Fruit fly (Drosophila melanogaster) whole organism, embryonic: ENCODE results near the gene CG15196.

Experiments used
- Abd-B ChIP-seq: fragments of 200-800 bp; sonication (Bioruptor generic); optimal IDR thresholded peaks from 2 replicates; lab custom pipeline; 2018; ENCODE audit warnings: missing biosample characterization, mild to moderate bottlenecking, missing genetic modification characterization, moderate library complexity
- Atf-2 ChIP-seq: fragments of 200-800 bp; sonication (Bioruptor generic); optimal IDR thresholded peaks from 2 replicates; lab custom pipeline; 2016; ENCODE audit warnings: missing biosample characterization, missing genetic modification characterization
- Bteb2 ChIP-seq: fragments of 200-800 bp; sonication (Bioruptor generic); optimal IDR thresholded peaks from 2 replicates; lab custom pipeline; 2016; ENCODE audit warnings: missing biosample characterization, missing genetic modification characterization
- CG10209 ChIP-seq: fragments of 200-800 bp; sonication (Bioruptor generic); optimal IDR thresholded peaks from 3 replicates; lab custom pipeline; 2017; ENCODE audit warnings: missing biosample characterization, mild to moderate bottlenecking, missing genetic modification characterization, missing genetic modification reagents
- CG10565 ChIP-seq: fragments of 200-800 bp; sonication (Bioruptor generic); optimal IDR thresholded peaks from 3 replicates; lab custom pipeline; 2016; ENCODE audit warnings: missing biosample characterization, mild to moderate bottlenecking, missing genetic modification characterization
- CG11560 ChIP-seq: fragments of 200-800 bp; sonication (Bioruptor generic); IDR thresholded peaks from 3 replicates; pipeline ENCODE4 v1.3.6; 2022; ENCODE audit warnings: missing biosample characterization, missing genetic modification characterization
- CG12104 ChIP-seq: fragments of 200-800 bp; sonication (Bioruptor generic); optimal IDR thresholded peaks from 3 replicates; lab custom pipeline; 2016; ENCODE audit warnings: missing biosample characterization, missing genetic modification characterization
- CG13296 ChIP-seq: fragments of 200-800 bp; sonication (Bioruptor generic); optimal IDR thresholded peaks from 3 replicates; lab custom pipeline; 2018; ENCODE audit warnings: missing biosample characterization, mild to moderate bottlenecking, missing genetic modification characterization
- CG15479 ChIP-seq: fragments of 200-800 bp; sonication (Bioruptor generic); optimal IDR thresholded peaks from 3 replicates; lab custom pipeline; 2019; ENCODE audit warnings: missing biosample characterization, mild to moderate bottlenecking, missing genetic modification characterization, moderate library complexity
- CG17361 ChIP-seq: fragments of 200-800 bp; sonication (Bioruptor generic); IDR thresholded peaks from 3 replicates; pipeline ENCODE4 v1.3.6; 2022; ENCODE audit warnings: missing biosample characterization, missing genetic modification characterization
- CG18262 ChIP-seq: fragments of 200-800 bp; optimal IDR thresholded peaks from 3 replicates; lab custom pipeline; 2019; ENCODE audit warnings: missing biosample characterization, mild to moderate bottlenecking, missing genetic modification characterization, moderate library complexity
- CG2116 ChIP-seq: fragments of 200-800 bp; sonication (Bioruptor generic); optimal IDR thresholded peaks from 3 replicates; lab custom pipeline; 2018; ENCODE audit warnings: missing biosample characterization, mild to moderate bottlenecking, missing genetic modification characterization
- CG32767 ChIP-seq: fragments of 200-800 bp; sonication (Bioruptor generic); IDR thresholded peaks from 2 replicates; pipeline ENCODE4 v1.3.6; 2022; ENCODE audit warnings: missing biosample characterization, missing genetic modification characterization
- CG32772 ChIP-seq: fragments of 200-800 bp; sonication (Bioruptor generic); IDR thresholded peaks from 2 replicates; pipeline ENCODE4 v1.3.6; 2022; ENCODE audit warnings: missing biosample characterization, missing genetic modification characterization
- CG34224 ChIP-seq: fragments of 200-800 bp; sonication (Bioruptor generic); IDR thresholded peaks from 3 replicates; pipeline ENCODE4 v1.3.6; 2022; ENCODE audit warnings: missing biosample characterization, missing genetic modification characterization; ENCODE audit not compliant: partially characterized antibody
- CG3847 ChIP-seq: fragments of 200-800 bp; sonication (Bioruptor generic); IDR thresholded peaks from 2 replicates; pipeline ENCODE4 v1.3.6; 2022; ENCODE audit warnings: missing biosample characterization, missing genetic modification characterization
- CG42726 ChIP-seq: fragments of 200-800 bp; sonication (Bioruptor generic); IDR thresholded peaks from 2 replicates; pipeline ENCODE4 v1.3.6; 2022; ENCODE audit warnings: missing biosample characterization, missing genetic modification characterization; ENCODE audit not compliant: partially characterized antibody
- CG6765 ChIP-seq: fragments of 200-800 bp; sonication (Bioruptor generic); optimal IDR thresholded peaks from 3 replicates; lab custom pipeline; 2017; ENCODE audit warnings: missing biosample characterization, mild to moderate bottlenecking, missing genetic modification characterization
- CG7372 ChIP-seq: fragments of 200-800 bp; sonication (Bioruptor generic); IDR thresholded peaks from 2 replicates; pipeline ENCODE4 v1.3.6; 2022; ENCODE audit warnings: missing biosample characterization, missing genetic modification characterization
- CG8388 ChIP-seq: fragments of 200-800 bp; sonication (Bioruptor generic); optimal IDR thresholded peaks from 2 replicates; lab custom pipeline; 2019; ENCODE audit warnings: missing biosample characterization, mild to moderate bottlenecking, missing genetic modification characterization, moderate library complexity
- CG8924 ChIP-seq: fragments of 200-800 bp; optimal IDR thresholded peaks from 3 replicates; lab custom pipeline; 2019; ENCODE audit warnings: missing biosample characterization, mild to moderate bottlenecking, missing genetic modification characterization, moderate library complexity
- CG8944 ChIP-seq: fragments of 200-800 bp; sonication (Bioruptor generic); optimal IDR thresholded peaks from 3 replicates; lab custom pipeline; 2016; ENCODE audit warnings: missing biosample characterization, missing genetic modification characterization
- CG9215 ChIP-seq: fragments of 200-800 bp; sonication (Bioruptor generic); IDR thresholded peaks from 2 replicates; pipeline ENCODE4 v1.3.6; 2022; ENCODE audit warnings: missing biosample characterization, missing genetic modification characterization
- CG9437 ChIP-seq: fragments of 200-800 bp; sonication (Bioruptor generic); optimal IDR thresholded peaks from 2 replicates; lab custom pipeline; 2018; ENCODE audit warnings: missing biosample characterization, mild to moderate bottlenecking, missing genetic modification characterization
- Chrac-16 ChIP-seq: fragments of 200-800 bp; sonication (Bioruptor generic); optimal IDR thresholded peaks from 3 replicates; lab custom pipeline; 2016; ENCODE audit warnings: missing biosample characterization, missing genetic modification characterization
- D ChIP-seq, 2 experiments: fragments of 200-800 bp in 1 of 2; fragments of >200 bp in 1 of 2; sonication (Bioruptor generic) in 1 of 2; optimal IDR thresholded peaks; 2 replicates in 1 of 2; 3 replicates in 1 of 2; lab custom pipeline; 2017; ENCODE audit warnings: mild to moderate bottlenecking in 1 of 2, missing biosample characterization in 1 of 2, missing genetic modification characterization in 1 of 2, missing genetic modification reagents in 1 of 2
- Deaf1 ChIP-seq: fragments of 200-800 bp; optimal IDR thresholded peaks from 3 replicates; lab custom pipeline; 2019; ENCODE audit warnings: missing biosample characterization, mild to moderate bottlenecking, missing genetic modification characterization, moderate library complexity
- Dfd ChIP-seq, 2 experiments: fragments of >200 bp; optimal IDR thresholded peaks; 2 replicates each; lab custom pipeline; 2017; ENCODE audit warnings: missing biosample characterization in 2 of 2, missing genetic modification characterization in 2 of 2
- Dll ChIP-seq: fragments of 200-800 bp; sonication (Bioruptor generic); IDR thresholded peaks from 4 replicates; pipeline ENCODE4 v1.3.6; 2022; ENCODE audit warnings: missing biosample characterization, missing genetic modification characterization; ENCODE audit not compliant: partially characterized antibody
- Hr3 ChIP-seq: fragments of 200-800 bp; sonication (Bioruptor generic); optimal IDR thresholded peaks from 3 replicates; lab custom pipeline; 2016; ENCODE audit warnings: missing biosample characterization, missing genetic modification characterization
- Max ChIP-seq: fragments of 200-800 bp; sonication (Bioruptor generic); optimal IDR thresholded peaks from 2 replicates; lab custom pipeline; 2016; ENCODE audit warnings: missing biosample characterization, mild to moderate bottlenecking, missing genetic modification characterization
- Myb ChIP-seq: fragments of 200-800 bp; sonication (Bioruptor generic); optimal IDR thresholded peaks from 2 replicates; lab custom pipeline; 2016; ENCODE audit warnings: missing biosample characterization, missing genetic modification characterization
- Trl ChIP-seq, 3 experiments: fragments of >200 bp in 2 of 3; fragments of 200-800 bp in 1 of 3; sonication (Bioruptor generic) in 1 of 3; optimal IDR thresholded peaks; 2 replicates in 1 of 3; 3 replicates in 2 of 3; lab custom pipeline; 2016 to 2017; ENCODE audit warnings: missing biosample characterization in 1 of 3, missing genetic modification characterization in 1 of 3
- ab ChIP-seq: fragments of 200-800 bp; sonication (Bioruptor generic); optimal IDR thresholded peaks from 2 replicates; lab custom pipeline; 2016; ENCODE audit warnings: missing biosample characterization, missing genetic modification characterization
- caup ChIP-seq: fragments of 200-800 bp; sonication (Bioruptor generic); optimal IDR thresholded peaks from 3 replicates; lab custom pipeline; 2017; ENCODE audit warnings: missing biosample characterization, mild to moderate bottlenecking, missing genetic modification characterization, moderate library complexity; ENCODE audit not compliant: severe bottlenecking
- crc ChIP-seq: fragments of 200-800 bp; sonication (Bioruptor generic); optimal IDR thresholded peaks from 2 replicates; lab custom pipeline; 2016; ENCODE audit warnings: missing biosample characterization, missing genetic modification characterization
- ems ChIP-seq: fragments of 200-800 bp; sonication (Bioruptor generic); optimal IDR thresholded peaks from 3 replicates; lab custom pipeline; 2016; ENCODE audit warnings: missing biosample characterization, missing genetic modification characterization
- gsb ChIP-seq: fragments of 200-800 bp; sonication (Bioruptor generic); IDR thresholded peaks from 2 replicates; pipeline ENCODE4 v1.3.6; 2022; ENCODE audit warnings: missing biosample characterization, missing genetic modification characterization
- ham ChIP-seq: fragments of 200-800 bp; sonication (Bioruptor generic); IDR thresholded peaks from 2 replicates; pipeline ENCODE4 v1.3.6; 2022; ENCODE audit warnings: missing biosample characterization, missing genetic modification characterization
- lab ChIP-seq: fragments of 200-800 bp; sonication (Bioruptor generic); optimal IDR thresholded peaks from 3 replicates; lab custom pipeline; 2017; ENCODE audit warnings: missing biosample characterization, missing genetic modification characterization, mild to moderate bottlenecking, moderate library complexity, missing genetic modification reagents
- p53 ChIP-seq: fragments of 200-800 bp; sonication (Bioruptor generic); optimal IDR thresholded peaks from 2 replicates; lab custom pipeline; 2016; ENCODE audit warnings: missing biosample characterization, missing genetic modification characterization
- pb ChIP-seq: fragments of 200-800 bp; sonication (Bioruptor generic); optimal IDR thresholded peaks from 3 replicates; lab custom pipeline; 2016; ENCODE audit warnings: missing biosample characterization, missing genetic modification characterization
- rib ChIP-seq: fragments of 200-800 bp; sonication (Bioruptor generic); IDR thresholded peaks from 2 replicates; pipeline ENCODE4 v1.3.6; 2022; ENCODE audit warnings: missing biosample characterization, missing genetic modification characterization
- ro ChIP-seq: fragments of 200-800 bp; sonication (Bioruptor generic); IDR thresholded peaks from 2 replicates; pipeline ENCODE4 v1.3.6; 2022; ENCODE audit warnings: missing biosample characterization, missing genetic modification characterization
- row ChIP-seq: fragments of 200-800 bp; sonication (Bioruptor generic); IDR thresholded peaks from 3 replicates; pipeline ENCODE4 v1.3.6; 2022; ENCODE audit warnings: missing biosample characterization, missing genetic modification characterization
- sob ChIP-seq: fragments of 200-800 bp; sonication (Bioruptor generic); IDR thresholded peaks from 2 replicates; pipeline ENCODE4 v1.3.6; 2022; ENCODE audit warnings: missing biosample characterization, missing genetic modification characterization
- tap ChIP-seq: fragments of 200-800 bp; optimal IDR thresholded peaks from 3 replicates; lab custom pipeline; 2019; ENCODE audit warnings: missing biosample characterization, mild to moderate bottlenecking, missing genetic modification characterization, moderate library complexity
- vfl ChIP-seq: fragments of 200-800 bp; sonication (Bioruptor generic); optimal IDR thresholded peaks from 2 replicates; lab custom pipeline; 2016; ENCODE audit warnings: missing biosample characterization, missing genetic modification characterization
- zen2 ChIP-seq: fragments of 200-800 bp; sonication (Bioruptor generic); IDR thresholded peaks from 3 replicates; pipeline ENCODE4 v1.3.6; 2022; ENCODE audit warnings: missing biosample characterization, missing genetic modification characterization; ENCODE audit not compliant: partially characterized antibody

Gene CG15196

DNA sequence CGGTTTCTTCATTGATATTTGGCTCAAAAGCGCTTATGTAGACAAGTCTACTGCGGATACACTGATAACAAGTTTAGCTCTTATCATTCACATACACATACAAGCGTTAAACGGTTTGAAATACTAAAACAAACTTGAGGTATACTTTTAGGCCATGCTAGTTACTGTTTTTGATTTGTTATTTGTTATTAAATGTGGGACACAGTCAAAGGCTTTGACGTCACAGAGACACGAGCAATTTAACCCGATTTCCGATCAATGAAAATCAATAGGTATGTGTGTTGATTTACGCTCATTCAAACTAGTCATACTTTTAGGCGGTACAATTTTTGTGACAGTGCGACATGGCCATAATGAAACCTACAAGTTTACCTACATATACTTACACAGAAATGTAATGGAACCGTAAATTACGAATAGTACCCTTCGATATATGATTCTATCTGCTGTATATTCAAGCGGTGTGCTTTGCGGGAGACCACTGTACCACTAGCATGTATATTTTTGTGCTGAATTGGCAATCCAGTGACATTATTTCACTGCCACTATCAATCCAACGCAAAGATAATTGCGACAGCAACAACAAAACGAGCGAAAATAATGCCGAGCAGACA is 37.2 kb downstream of the CG15196 start (continued):
- TF ChIP-seq crc (peak; percentile 70), lab (GFP tag; lab: Kevin White, UChicago) (peak; percentile 92), CG32772 (GFP tag; lab: Robert Waterston, UW) (peak; percentile 77), CG10565 (GFP tag; lab: Kevin White, UChicago) (no peak), row (peak; percentile 89), CG11560 (peak; percentile 69; the same call in 2 of the 3 replicates), rib (GFP tag; lab: Robert Waterston, UW) (peak; percentile 95), CG18262 (tag; lab: Kevin White, UChicago) (peak; percentile 49), ham (no peak; the same call in 1 of the 2 replicates), sob (peak; percentile 89), Chrac-16 (GFP tag; lab: Kevin White, UChicago) (peak; percentile 72), CG8944 (peak; percentile 71), Trl (optimal IDR thresholded peaks at IDR 0.05; lab: Kevin White, UChicago) (no peak), Trl (GFP tag; optimal IDR thresholded peaks at IDR 0.05; lab: Kevin White, UChicago) (peak; percentile 45), zen2 (GFP tag; lab: Robert Waterston, UW) (no peak), CG8388 (GFP tag; lab: Kevin White, UChicago) (no peak), caup (GFP tag; lab: Kevin White, UChicago) (peak; percentile 86), CG7372 (peak; percentile 82), CG34224 (no peak), CG10209 (GFP tag; lab: Kevin White, UChicago) (peak; percentile 78), Dfd (GFP tag; optimal IDR thresholded peaks at IDR 0.05; lab: Kevin White, UChicago) (no peak), D (optimal IDR thresholded peaks at IDR 0.05; lab: Kevin White, UChicago) (no peak), D (GFP tag; optimal IDR thresholded peaks at IDR 0.05; lab: Kevin White, UChicago) (peak; percentile 12), CG9215 (GFP tag; lab: Robert Waterston, UW) (peak; percentile 86), CG32767 (GFP tag; lab: Robert Waterston, UW) (0 out of 2 replicates have a peak, but pooled peaks have one; percentile 32), Atf-2 (GFP tag; lab: Kevin White, UChicago) (peak; percentile 57), CG12104 (GFP tag; lab: Kevin White, UChicago) (peak; percentile 35), Myb (GFP tag; lab: Kevin White, UChicago) (peak; percentile 76), Hr3 (GFP tag; lab: Kevin White, UChicago) (peak; percentile 41), Max (GFP tag; lab: Kevin White, UChicago) (peak; percentile 71), CG9437 (GFP tag; lab: Kevin White, UChicago) (peak; percentile 3), CG2116 (GFP tag; lab: Kevin White, UChicago) (no peak), pb (GFP tag; lab: Kevin White, UChicago) (peak; percentile 63), gsb (GFP tag; lab: Robert Waterston, UW) (peak; percentile 72), CG6765 (GFP tag; lab: Kevin White, UChicago) (peak; percentile 39), Bteb2 (peak; percentile 78), ems (GFP tag; lab: Kevin White, UChicago) (peak; percentile 57), p53 (GFP tag; lab: Kevin White, UChicago) (no peak), CG13296 (GFP tag; lab: Kevin White, UChicago) (peak; percentile 68), CG8924 (tag; lab: Kevin White, UChicago) (peak; percentile 70), ab (GFP tag; lab: Kevin White, UChicago) (peak; percentile 72), tap (tag; lab: Kevin White, UChicago) (peak; percentile 55), CG42726 (GFP tag; lab: Robert Waterston, UW) (no peak), Deaf1 (tag; lab: Kevin White, UChicago) (peak; percentile 92), CG15479 (GFP tag; lab: Kevin White, UChicago) (no peak), CG17361 (GFP tag; lab: Robert Waterston, UW) (peak; percentile 50; the same call in 2 of the 3 replicates), Abd-B (GFP tag; lab: Kevin White, UChicago) (peak; percentile 64), CG3847 (GFP tag; lab: Robert Waterston, UW) (peak; percentile 89), vfl (GFP tag; lab: Kevin White, UChicago) (peak; percentile 54), ro (no peak), Dll (GFP tag; lab: Robert Waterston, UW) (no peak)
